Fruit fly (Drosophila melanogaster) whole organism, embryonic: ENCODE measurements around the gene PK1-R.

Experiments
- Antp ChIP-seq: fragments of 200-800 bp; sonication (Bioruptor generic); optimal IDR thresholded peaks from 3 replicates; lab custom pipeline; 2016; ENCODE audit warnings: missing biosample characterization, missing genetic modification characterization
- Asciz ChIP-seq: fragments of 200-800 bp; sonication (Bioruptor generic); optimal IDR thresholded peaks from 2 replicates; lab custom pipeline; 2017; ENCODE audit warnings: missing biosample characterization, mild to moderate bottlenecking, missing genetic modification characterization, missing genetic modification reagents
- CG10209 ChIP-seq: fragments of 200-800 bp; sonication (Bioruptor generic); optimal IDR thresholded peaks from 3 replicates; lab custom pipeline; 2017; ENCODE audit warnings: missing biosample characterization, mild to moderate bottlenecking, missing genetic modification characterization, missing genetic modification reagents
- CG14710 ChIP-seq: fragments of 200-800 bp; sonication (Bioruptor generic); optimal IDR thresholded peaks from 3 replicates; lab custom pipeline; 2019; ENCODE audit warnings: missing biosample characterization, mild to moderate bottlenecking, missing genetic modification characterization, moderate library complexity
- CG17829 ChIP-seq: fragments of 200-800 bp; optimal IDR thresholded peaks from 2 replicates; lab custom pipeline; 2019; ENCODE audit warnings: missing biosample characterization, mild to moderate bottlenecking, missing genetic modification characterization, moderate library complexity
- CG18011 ChIP-seq: fragments of 200-800 bp; sonication (Bioruptor generic); optimal IDR thresholded peaks from 2 replicates; lab custom pipeline; 2017; ENCODE audit warnings: missing biosample characterization, missing genetic modification characterization, mild to moderate bottlenecking, moderate library complexity, missing genotype
- CG1832 ChIP-seq: fragments of 200-800 bp; sonication (Bioruptor generic); optimal IDR thresholded peaks from 2 replicates; lab custom pipeline; 2017; ENCODE audit warnings: missing biosample characterization, mild to moderate bottlenecking, missing genetic modification characterization, inconsistent platforms
- CG18599 ChIP-seq: fragments of 200-800 bp; sonication (Bioruptor generic); optimal IDR thresholded peaks from 3 replicates; lab custom pipeline; 2017; ENCODE audit warnings: missing biosample characterization, missing genetic modification characterization, mild to moderate bottlenecking, moderate library complexity, missing genetic modification reagents
- CG18619 ChIP-seq: fragments of 200-800 bp; sonication (Bioruptor generic); optimal IDR thresholded peaks from 3 replicates; lab custom pipeline; 2017; ENCODE audit warnings: missing biosample characterization, mild to moderate bottlenecking, missing genetic modification characterization
- CG2129 ChIP-seq: fragments of 200-800 bp; sonication (Bioruptor generic); IDR thresholded peaks from 2 replicates; pipeline ENCODE4 v1.3.6; 2022; ENCODE audit warnings: missing biosample characterization, missing genetic modification characterization; ENCODE audit not compliant: partially characterized antibody
- CG30431 ChIP-seq: fragments of 200-800 bp; sonication (Bioruptor generic); optimal IDR thresholded peaks from 2 replicates; lab custom pipeline; 2017; ENCODE audit warnings: missing biosample characterization, missing genetic modification characterization
- CG31388 ChIP-seq: fragments of 200-800 bp; sonication (Bioruptor generic); optimal IDR thresholded peaks from 2 replicates; lab custom pipeline; 2016; ENCODE audit warnings: missing biosample characterization, missing genetic modification characterization
- CG32767 ChIP-seq: fragments of 200-800 bp; sonication (Bioruptor generic); IDR thresholded peaks from 2 replicates; pipeline ENCODE4 v1.3.6; 2022; ENCODE audit warnings: missing biosample characterization, missing genetic modification characterization
- CG32772 ChIP-seq: fragments of 200-800 bp; sonication (Bioruptor generic); IDR thresholded peaks from 2 replicates; pipeline ENCODE4 v1.3.6; 2022; ENCODE audit warnings: missing biosample characterization, missing genetic modification characterization
- CG4424 ChIP-seq: fragments of 200-800 bp; sonication (Bioruptor generic); optimal IDR thresholded peaks from 3 replicates; lab custom pipeline; 2016; ENCODE audit warnings: missing biosample characterization, missing genetic modification characterization
- CG4707 ChIP-seq: fragments of 200-800 bp; sonication (Bioruptor generic); optimal IDR thresholded peaks from 2 replicates; lab custom pipeline; 2018; ENCODE audit warnings: missing biosample characterization, mild to moderate bottlenecking, missing genetic modification characterization, moderate library complexity
- CG6175 ChIP-seq: fragments of 200-800 bp; sonication (Bioruptor generic); IDR thresholded peaks from 3 replicates; pipeline ENCODE4 v1.3.6; 2022; ENCODE audit warnings: missing biosample characterization, missing genetic modification characterization
- CG6791 ChIP-seq: fragments of 200-800 bp; sonication (Bioruptor generic); IDR thresholded peaks from 3 replicates; pipeline ENCODE4 v1.3.6; 2022; ENCODE audit warnings: missing biosample characterization, missing genetic modification characterization; ENCODE audit not compliant: partially characterized antibody
- CG8290 ChIP-seq, 3 experiments: fragments of 200-800 bp; sonication (Bioruptor generic); optimal IDR thresholded peaks; 2 replicates each; lab custom pipeline; 2016 to 2019; ENCODE audit warnings: missing biosample characterization in 3 of 3, missing genetic modification characterization in 3 of 3, mild to moderate bottlenecking in 2 of 3, moderate library complexity in 1 of 3
- CG8359 ChIP-seq: fragments of 200-800 bp; sonication (Bioruptor generic); optimal IDR thresholded peaks from 2 replicates; lab custom pipeline; 2017; ENCODE audit warnings: missing biosample characterization, mild to moderate bottlenecking, missing genetic modification characterization, borderline replicate concordance
- Dbx ChIP-seq: fragments of 200-800 bp; sonication (Bioruptor generic); IDR thresholded peaks from 3 replicates; pipeline ENCODE4 v1.3.6; 2022; ENCODE audit warnings: missing biosample characterization, missing genetic modification characterization
- Doc2 ChIP-seq: fragments of 200-800 bp; sonication (Bioruptor generic); IDR thresholded peaks from 2 replicates; pipeline ENCODE4 v1.3.6; 2022; ENCODE audit warnings: missing biosample characterization, missing genetic modification characterization
- Hr78 ChIP-seq, 2 experiments: fragments of 200-800 bp in 1 of 2; fragments of >200 bp in 1 of 2; sonication (Bioruptor generic) in 1 of 2; optimal IDR thresholded peaks; 2 replicates each; lab custom pipeline; 2017 to 2019; ENCODE audit warnings: missing biosample characterization in 2 of 2, missing genetic modification characterization in 2 of 2, mild to moderate bottlenecking in 1 of 2, moderate library complexity in 1 of 2
- Max ChIP-seq: fragments of 200-800 bp; sonication (Bioruptor generic); optimal IDR thresholded peaks from 2 replicates; lab custom pipeline; 2016; ENCODE audit warnings: missing biosample characterization, mild to moderate bottlenecking, missing genetic modification characterization
- NC2α ChIP-seq: fragments of 200-800 bp; sonication (Bioruptor generic); optimal IDR thresholded peaks from 2 replicates; lab custom pipeline; 2016; ENCODE audit warnings: missing biosample characterization, missing genetic modification characterization
- NFAT ChIP-seq: fragments of 200-800 bp; sonication (Bioruptor generic); IDR thresholded peaks from 2 replicates; pipeline ENCODE4 v1.3.6; 2022; ENCODE audit warnings: missing biosample characterization, missing genetic modification characterization
- Nf-YC ChIP-seq: fragments of 200-800 bp; optimal IDR thresholded peaks from 3 replicates; lab custom pipeline; 2019; ENCODE audit warnings: missing biosample characterization, mild to moderate bottlenecking, missing genetic modification characterization, moderate library complexity
- Opbp ChIP-seq: fragments of 200-800 bp; sonication (Bioruptor generic); IDR thresholded peaks from 3 replicates; pipeline ENCODE4 v1.3.6; 2022; ENCODE audit warnings: missing biosample characterization, missing genetic modification characterization; ENCODE audit not compliant: partially characterized antibody
- Optix ChIP-seq: fragments of 200-800 bp; sonication (Bioruptor generic); IDR thresholded peaks from 3 replicates; pipeline ENCODE4 v1.3.6; 2022; ENCODE audit warnings: missing biosample characterization, missing genetic modification characterization
- Rx ChIP-seq: fragments of 200-800 bp; sonication (Bioruptor generic); IDR thresholded peaks from 2 replicates; pipeline ENCODE4 v1.3.6; 2022; ENCODE audit warnings: missing biosample characterization, missing genetic modification characterization
- Spps ChIP-seq: fragments of 200-800 bp; sonication (Bioruptor generic); optimal IDR thresholded peaks from 2 replicates; lab custom pipeline; 2018; ENCODE audit warnings: missing biosample characterization, mild to moderate bottlenecking, missing genetic modification characterization
- Vsx1 ChIP-seq: fragments of 200-800 bp; sonication (Bioruptor generic); optimal IDR thresholded peaks from 2 replicates; lab custom pipeline; 2017; ENCODE audit warnings: missing biosample characterization, mild to moderate bottlenecking, missing genetic modification characterization, missing genetic modification reagents
- ac ChIP-seq: fragments of 200-800 bp; sonication (Bioruptor generic); optimal IDR thresholded peaks from 3 replicates; lab custom pipeline; 2017; ENCODE audit warnings: missing biosample characterization, mild to moderate bottlenecking, missing genetic modification characterization
- aop ChIP-seq: fragments of 200-800 bp; sonication (Bioruptor generic); IDR thresholded peaks from 2 replicates; pipeline ENCODE4 v1.3.6; 2022; ENCODE audit warnings: missing biosample characterization, missing genetic modification characterization
- chm ChIP-seq: fragments of 200-800 bp; sonication (Bioruptor generic); IDR thresholded peaks from 2 replicates; pipeline ENCODE4 v1.3.6; 2022; ENCODE audit warnings: missing biosample characterization, missing genetic modification characterization
- crol ChIP-seq: fragments of 200-800 bp; sonication (Bioruptor generic); IDR thresholded peaks from 2 replicates; pipeline ENCODE4 v1.3.6; 2022; ENCODE audit warnings: missing biosample characterization, missing genetic modification characterization
- dan ChIP-seq: fragments of 200-800 bp; sonication (Bioruptor generic); IDR thresholded peaks from 2 replicates; pipeline ENCODE4 v1.3.6; 2022; ENCODE audit warnings: missing biosample characterization, missing genetic modification characterization
- fd3F ChIP-seq: fragments of 200-800 bp; sonication (Bioruptor generic); optimal IDR thresholded peaks from 2 replicates; lab custom pipeline; 2018; ENCODE audit warnings: missing biosample characterization, mild to moderate bottlenecking, missing genetic modification characterization, moderate library complexity
- gcm2 ChIP-seq: fragments of 200-800 bp; sonication (Bioruptor generic); optimal IDR thresholded peaks from 2 replicates; lab custom pipeline; 2016; ENCODE audit warnings: missing biosample characterization, missing genetic modification characterization
- gsb ChIP-seq: fragments of 200-800 bp; sonication (Bioruptor generic); IDR thresholded peaks from 2 replicates; pipeline ENCODE4 v1.3.6; 2022; ENCODE audit warnings: missing biosample characterization, missing genetic modification characterization
- ind ChIP-seq: fragments of 200-800 bp; sonication (Bioruptor generic); optimal IDR thresholded peaks from 3 replicates; lab custom pipeline; 2016; ENCODE audit warnings: missing biosample characterization, missing genetic modification characterization
- nmo ChIP-seq: fragments of 200-800 bp; sonication (Bioruptor generic); optimal IDR thresholded peaks from 2 replicates; lab custom pipeline; 2018; ENCODE audit warnings: missing biosample characterization, mild to moderate bottlenecking, missing genetic modification characterization, moderate library complexity
- psq ChIP-seq: fragments of 200-800 bp; sonication (Bioruptor generic); optimal IDR thresholded peaks from 2 replicates; lab custom pipeline; 2017; ENCODE audit warnings: missing biosample characterization, missing genetic modification characterization
- seq ChIP-seq: fragments of 200-800 bp; sonication (Bioruptor generic); IDR thresholded peaks from 2 replicates; pipeline ENCODE4 v1.3.6; 2022; ENCODE audit warnings: missing biosample characterization, missing genetic modification characterization
- sqz ChIP-seq: fragments of 200-800 bp; sonication (Bioruptor generic); optimal IDR thresholded peaks from 3 replicates; lab custom pipeline; 2018; ENCODE audit warnings: missing biosample characterization, mild to moderate bottlenecking, missing genetic modification characterization
- toy ChIP-seq: fragments of 200-800 bp; sonication (Bioruptor generic); IDR thresholded peaks from 2 replicates; pipeline ENCODE4 v1.3.6; 2022; ENCODE audit warnings: missing biosample characterization, missing genetic modification characterization
- wdn ChIP-seq: fragments of 200-800 bp; sonication (Bioruptor generic); IDR thresholded peaks from 2 replicates; pipeline ENCODE4 v1.3.6; 2022; ENCODE audit warnings: missing biosample characterization, missing genetic modification characterization
- yki ChIP-seq: fragments of >200 bp; optimal IDR thresholded peaks from 3 replicates; lab custom pipeline; 2018

The PK1-R gene

DNA sequence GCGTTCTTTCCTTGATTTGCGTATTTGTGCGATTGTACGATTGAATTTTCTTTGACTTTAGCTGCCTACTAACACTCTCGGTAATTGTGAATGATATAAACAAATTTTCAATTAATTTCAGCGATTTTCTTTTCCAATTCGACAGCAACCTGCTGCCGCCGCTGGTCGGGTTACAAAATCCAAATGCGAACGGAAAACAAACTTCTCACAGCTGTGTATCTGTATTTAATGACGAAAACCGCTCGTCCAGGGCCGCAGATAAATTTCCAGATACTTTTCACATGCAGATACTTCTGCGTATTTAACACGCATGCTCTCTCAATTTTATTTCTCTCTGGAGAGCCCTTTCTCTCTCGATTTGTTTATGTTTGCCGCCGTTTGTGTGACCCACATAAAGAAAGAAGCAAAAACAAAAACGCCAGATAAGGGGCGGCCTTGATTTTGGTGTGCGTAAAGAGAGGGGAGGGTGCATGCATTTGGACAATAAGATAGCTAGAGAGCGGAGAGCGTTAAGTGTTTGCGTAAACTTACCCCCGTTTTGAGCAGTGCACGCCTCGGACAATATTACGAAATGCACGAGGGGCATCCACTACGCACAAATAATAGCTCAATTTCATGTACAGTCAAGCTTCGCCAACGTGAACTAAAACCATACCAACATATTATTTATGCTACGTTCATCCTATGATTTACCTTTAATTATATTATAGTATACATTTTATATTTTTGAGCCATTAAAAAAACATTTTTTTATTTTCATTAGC lies 5.4 kb upstream of the PK1-R start, which contains the start of gene CG12402:
Gene CG12402, minus strand, starts transcription at position 164 of the 764 bp plus-strand sequence.
- peak; percentile 64 for TF ChIP-seq NFAT (GFP tag; lab: Robert Waterston, UW)
- peak; percentile 52; the same call in 1 of the 3 replicates for TF ChIP-seq CG6175 (GFP tag; lab: Robert Waterston, UW)
- TF ChIP-seq CG1832 = no peak
- TF ChIP-seq Spps (tag; lab: Kevin White, UChicago) = peak; percentile 40
- TF ChIP-seq CG18599 (GFP tag; lab: Kevin White, UChicago) = peak; percentile 88
- peak; percentile 61 for TF ChIP-seq CG18619
- peak; percentile 63 for TF ChIP-seq CG30431 (GFP tag; lab: Kevin White, UChicago)
- TF ChIP-seq sqz (GFP tag; lab: Kevin White, UChicago) = peak; percentile 86
- peak; percentile 91 for TF ChIP-seq CG17829
- TF ChIP-seq ind = peak; percentile 82
- TF ChIP-seq crol = peak; percentile 98
- peak; percentile 74 for TF ChIP-seq Rx (GFP tag; lab: Robert Waterston, UW)
- peak; percentile 56 for TF ChIP-seq Max
- TF ChIP-seq ac (GFP tag; lab: Kevin White, UChicago) = peak; percentile 8
- peak; percentile 70 for TF ChIP-seq Optix (GFP tag; lab: Robert Waterston, UW)
- peak; percentile 66 for TF ChIP-seq CG14710
- TF ChIP-seq CG18011 = peak; percentile 54
- TF ChIP-seq Asciz (GFP tag; lab: Kevin White, UChicago) = peak; percentile 88
- TF ChIP-seq toy (GFP tag; lab: Robert Waterston, UW) = 0 out of 2 replicates have a peak, but pooled peaks have one; percentile 11
- TF ChIP-seq gcm2 (GFP tag; lab: Kevin White, UChicago) = peak; percentile 59
- TF ChIP-seq wdn (GFP tag; lab: Robert Waterston, UW) = peak; percentile 57; the same call in 1 of the 2 replicates
- peak; percentile 55 for TF ChIP-seq CG31388 (GFP tag; lab: Kevin White, UChicago)
- no peak; the same call in 2 of the 3 replicates for TF ChIP-seq CG6791 (GFP tag; lab: Robert Waterston, UW)
- peak in 1 of 2 experiments; percentile 68 for TF ChIP-seq Hr78 (GFP tag; optimal IDR thresholded peaks at IDR 0.05; lab: Kevin White, UChicago)
- TF ChIP-seq chm = peak; percentile 90
- peak; percentile 75 for TF ChIP-seq Dbx (GFP tag; lab: Robert Waterston, UW)
- TF ChIP-seq dan (GFP tag; lab: Robert Waterston, UW) = no peak
- TF ChIP-seq CG10209 (GFP tag; lab: Kevin White, UChicago) = peak; percentile 77
- no peak for TF ChIP-seq yki
- peak; percentile 71 for TF ChIP-seq CG4707 (GFP tag; lab: Kevin White, UChicago)
- TF ChIP-seq fd3F (GFP tag; lab: Kevin White, UChicago) = peak; percentile 72
- peak; percentile 92 for TF ChIP-seq seq (GFP tag; lab: Robert Waterston, UW)
- TF ChIP-seq Antp = peak; percentile 78
- peak; percentile 81 for TF ChIP-seq CG32772
- peak; percentile 9; the same call in 1 of the 2 replicates for TF ChIP-seq aop (GFP tag; lab: Robert Waterston, UW)
- TF ChIP-seq Doc2 = no peak
- TF ChIP-seq psq (GFP tag; lab: Kevin White, UChicago) = peak; percentile 66
- TF ChIP-seq Opbp (GFP tag; lab: Robert Waterston, UW) = 0 out of 3 replicates have a peak, but pooled peaks have one; percentile 43
- no peak for TF ChIP-seq CG2129 (GFP tag; lab: Robert Waterston, UW)
- TF ChIP-seq NC2α (GFP tag; lab: Kevin White, UChicago) = peak; percentile 22
- peak; percentile 88 for TF ChIP-seq CG4424 (GFP tag; lab: Kevin White, UChicago)
- peak; percentile 81 for TF ChIP-seq gsb
- peak; percentile 82 for TF ChIP-seq CG8290 (GFP tag; optimal IDR thresholded peaks at IDR 0.05; lab: Kevin White, UChicago)
- TF ChIP-seq CG8290 (tag; optimal IDR thresholded peaks at IDR 0.05; lab: Kevin White, UChicago) = peak; percentile 53 to 90
- TF ChIP-seq CG32767 (GFP tag; lab: Robert Waterston, UW) = peak; percentile 81
- peak; percentile 75 for TF ChIP-seq Vsx1 (GFP tag; lab: Kevin White, UChicago)
- peak; percentile 65 for TF ChIP-seq CG8359 (GFP tag; lab: Kevin White, UChicago)
- peak; percentile 77 for TF ChIP-seq Nf-YC
- peak; percentile 78 for TF ChIP-seq nmo (GFP tag; lab: Kevin White, UChicago)
